Worm (Caenorhabditis elegans) whole organism, mixed stage, embryonic: Measurements from ENCODE around the gene F32G8.3.

Experiments used
- ces-1 ChIP-seq: fragments of 150-350 bp; optimal IDR thresholded peaks from 2 replicates; lab custom pipeline; 2014; ENCODE audit warnings: missing biosample characterization, missing genetic modification reagents, missing genetic modification characterization
- mep-1 ChIP-seq: fragments of 150-350 bp; optimal IDR thresholded peaks from 2 replicates; lab custom pipeline; 2017; ENCODE audit warnings: missing biosample characterization, missing genetic modification reagents, missing genetic modification characterization, inconsistent platforms
- nhr-12 ChIP-seq: fragments of 150-350 bp; optimal IDR thresholded peaks from 2 replicates; lab custom pipeline; 2014; ENCODE audit warnings: missing biosample characterization, missing genetic modification characterization
- nhr-28 ChIP-seq: fragments of 150-350 bp; optimal IDR thresholded peaks from 2 replicates; lab custom pipeline; 2014; ENCODE audit warnings: missing biosample characterization, missing genetic modification characterization
- pha-4 ChIP-seq: fragments of 150-350 bp; optimal IDR thresholded peaks from 2 replicates; lab custom pipeline; 2018; ENCODE audit warnings: missing biosample characterization, missing genetic modification reagents, missing genetic modification characterization
- snpc-4 ChIP-seq: fragments of 150-350 bp; optimal IDR thresholded peaks from 2 replicates; lab custom pipeline; 2014; ENCODE audit warnings: missing biosample characterization, missing genetic modification characterization
- ztf-11 ChIP-seq: fragments of 150-350 bp; optimal IDR thresholded peaks from 2 replicates; lab custom pipeline; 2014; ENCODE audit warnings: missing biosample characterization, missing genetic modification characterization

DNA sequence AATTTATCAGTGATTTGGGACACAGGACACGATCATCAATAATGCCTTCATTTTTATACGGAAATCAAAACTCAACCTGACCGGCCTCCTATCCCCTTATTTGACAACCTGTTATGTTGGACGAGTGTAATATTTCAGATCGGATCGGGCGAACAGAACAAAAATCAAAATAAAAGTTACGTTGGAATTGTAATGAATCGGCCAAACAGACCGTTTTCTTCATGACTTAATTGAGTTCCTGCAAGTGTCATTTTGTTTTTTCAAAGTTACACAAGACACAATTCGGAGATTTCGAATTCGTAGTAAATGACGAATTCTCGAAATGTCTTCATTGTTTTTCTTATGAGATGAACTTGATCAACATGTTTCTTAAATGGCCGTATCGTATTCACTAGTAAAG, at the start of gene F32G8.3:
- TF ChIP-seq nhr-28 (tag; lab: Kevin White, UChicago) (no peak), nhr-12 (tag; lab: Kevin White, UChicago) (no peak), mep-1 (tag; lab: Kevin White, UChicago) (no peak), ces-1 (GFP tag; lab: Kevin White, UChicago) (no peak), ztf-11 (tag; lab: Kevin White, UChicago) (no peak), snpc-4 (no peak), pha-4 (tag; lab: Kevin White, UChicago) (no peak)
